Fruit fly (Drosophila melanogaster) whole organism, wandering third instar larva: Measurements from ENCODE around the gene eff.
A peak's percentile ranks its signal among the peaks of the same experiment; 100 is the strongest.

Experiments used
- Abd-B ChIP-seq: fragments of >200 bp; optimal IDR thresholded peaks from 2 replicates; lab custom pipeline; 2017; ENCODE audit warnings: missing biosample characterization, missing genetic modification characterization
- CG32264 ChIP-seq: fragments of 200-800 bp; sonication (Bioruptor generic); optimal IDR thresholded peaks from 2 replicates; lab custom pipeline; 2016; ENCODE audit warnings: missing biosample characterization, missing genetic modification characterization
- CG9705 ChIP-seq: fragments of 200-800 bp; sonication (Bioruptor generic); optimal IDR thresholded peaks from 2 replicates; lab custom pipeline; 2018; ENCODE audit warnings: missing biosample characterization, mild to moderate bottlenecking, missing genetic modification characterization
- CrebA ChIP-seq: fragments of 200-800 bp; sonication (Bioruptor generic); optimal IDR thresholded peaks from 2 replicates; lab custom pipeline; 2016; ENCODE audit warnings: missing biosample characterization, mild to moderate bottlenecking, missing genetic modification characterization, borderline replicate concordance
- Dfd ChIP-seq: fragments of >200 bp; optimal IDR thresholded peaks from 2 replicates; lab custom pipeline; 2017; ENCODE audit warnings: missing biosample characterization, missing genetic modification characterization
- Dif ChIP-seq: fragments of 200-275, 200-300 bp; sonication (Bioruptor generic); optimal IDR thresholded peaks from 2 replicates; lab custom pipeline; 2018; ENCODE audit warnings: missing biosample characterization, missing genetic modification characterization; ENCODE audit not compliant: partially characterized antibody
- GATAd ChIP-seq: sonication (Bioruptor generic); optimal IDR thresholded peaks from 2 replicates; lab custom pipeline; 2016; ENCODE audit warnings: missing biosample characterization, missing genetic modification characterization
- HLH106 ChIP-seq: fragments of 200-800 bp; optimal IDR thresholded peaks from 3 replicates; lab custom pipeline; 2019; ENCODE audit warnings: missing biosample characterization, mild to moderate bottlenecking, missing genetic modification characterization, moderate library complexity
- Hnf4 ChIP-seq: fragments of 200-800 bp; sonication (Bioruptor generic); optimal IDR thresholded peaks from 2 replicates; lab custom pipeline; 2016; ENCODE audit warnings: missing biosample characterization, mild to moderate bottlenecking, missing genetic modification characterization
- Hr78 ChIP-seq: fragments of >200 bp; optimal IDR thresholded peaks from 2 replicates; lab custom pipeline; 2017; ENCODE audit warnings: missing biosample characterization, missing genetic modification characterization
- Hr83 ChIP-seq: fragments of 200-300 bp; sonication (Bioruptor generic); optimal IDR thresholded peaks from 2 replicates; lab custom pipeline; 2016; ENCODE audit warnings: missing biosample characterization, mild to moderate bottlenecking, missing genetic modification characterization, moderate library complexity; ENCODE audit not compliant: poor library complexity, severe bottlenecking
- Jra ChIP-seq: sonication (Bioruptor generic); optimal IDR thresholded peaks from 2 replicates; lab custom pipeline; 2016; ENCODE audit warnings: missing biosample characterization, missing genetic modification characterization
- Mio ChIP-seq: sonication (Bioruptor generic); optimal IDR thresholded peaks from 2 replicates; lab custom pipeline; 2016; ENCODE audit warnings: missing biosample characterization, missing genetic modification characterization
- Myc ChIP-seq: fragments of >200 bp; optimal IDR thresholded peaks from 2 replicates; lab custom pipeline; 2017
- N ChIP-seq: fragments of >200 bp; optimal IDR thresholded peaks from 2 replicates; lab custom pipeline; 2018; ENCODE audit warnings: missing biosample characterization, missing external identifiers, missing genetic modification characterization
- OdsH ChIP-seq: fragments of 200-800 bp; sonication (Bioruptor generic); optimal IDR thresholded peaks from 2 replicates; lab custom pipeline; 2016; ENCODE audit warnings: missing biosample characterization, mild to moderate bottlenecking, missing genetic modification characterization
- Rel ChIP-seq, 2 experiments: fragments of 200-800 bp; sonication (Bioruptor generic) in 1 of 2; optimal IDR thresholded peaks; 2 replicates in 1 of 2; 3 replicates in 1 of 2; lab custom pipeline; 2016 to 2019; ENCODE audit warnings: mild to moderate bottlenecking in 2 of 2, missing biosample characterization in 2 of 2, missing genetic modification characterization in 2 of 2, moderate library complexity in 1 of 2
- Sp1 ChIP-seq: fragments of 200-800 bp; sonication (Bioruptor generic); optimal IDR thresholded peaks from 3 replicates; lab custom pipeline; 2019; ENCODE audit warnings: missing biosample characterization, mild to moderate bottlenecking, missing genetic modification characterization, moderate library complexity
- Vsx2 ChIP-seq: fragments of 200-300, 225-300 bp; sonication (Bioruptor generic); optimal IDR thresholded peaks from 2 replicates; lab custom pipeline; 2018; ENCODE audit warnings: missing biosample characterization, missing genetic modification characterization; ENCODE audit not compliant: partially characterized antibody
- br ChIP-seq: fragments of 200-800 bp; sonication (Bioruptor generic); optimal IDR thresholded peaks from 2 replicates; lab custom pipeline; 2016; ENCODE audit warnings: missing biosample characterization, missing genetic modification characterization
- brk ChIP-seq: fragments of 200-800 bp; sonication (Bioruptor generic); optimal IDR thresholded peaks from 2 replicates; lab custom pipeline; 2016; ENCODE audit warnings: missing biosample characterization, mild to moderate bottlenecking, missing genetic modification characterization
- dl ChIP-seq, 2 experiments: fragments of 175-275, 200-275 bp in 1 of 2; fragments of 200-275 bp in 1 of 2; sonication (Bioruptor generic); optimal IDR thresholded peaks; lab custom pipeline; 2018; ENCODE audit warnings: mild to moderate bottlenecking in 2 of 2, missing biosample characterization in 2 of 2, missing genetic modification characterization in 2 of 2, moderate library complexity in 2 of 2; ENCODE audit not compliant: partially characterized antibody in 2 of 2, insufficient read depth in 1 of 2
- dmrt93B ChIP-seq: fragments of 200-800 bp; sonication (Bioruptor generic); optimal IDR thresholded peaks from 2 replicates; lab custom pipeline; 2018; ENCODE audit warnings: missing biosample characterization, mild to moderate bottlenecking, missing genetic modification characterization
- dsf ChIP-seq: sonication (Bioruptor generic); optimal IDR thresholded peaks from 2 replicates; lab custom pipeline; 2016; ENCODE audit warnings: missing biosample characterization, missing genetic modification characterization, borderline replicate concordance
- ey ChIP-seq: fragments of 200-800 bp; sonication (Bioruptor generic); optimal IDR thresholded peaks from 2 replicates; lab custom pipeline; 2016; ENCODE audit warnings: missing biosample characterization, missing genetic modification characterization
- foxo ChIP-seq, 2 experiments: fragments of 200-800 bp; sonication (Bioruptor generic); optimal IDR thresholded peaks; 2 replicates in 1 of 2; 3 replicates in 1 of 2; lab custom pipeline; 2016 to 2017; ENCODE audit warnings: missing biosample characterization in 2 of 2, missing genetic modification characterization in 2 of 2
- fru ChIP-seq: fragments of 200-800 bp; sonication (Bioruptor generic); optimal IDR thresholded peaks from 3 replicates; lab custom pipeline; 2016; ENCODE audit warnings: missing biosample characterization, mild to moderate bottlenecking, missing genetic modification characterization
- h ChIP-seq: fragments of 200-800 bp; sonication (Bioruptor generic); optimal IDR thresholded peaks from 3 replicates; lab custom pipeline; 2016; ENCODE audit warnings: missing biosample characterization, mild to moderate bottlenecking, missing genetic modification characterization
- jim ChIP-seq: fragments of 175-275, 200-325 bp; sonication (Bioruptor generic); optimal IDR thresholded peaks from 2 replicates; lab custom pipeline; 2016; ENCODE audit warnings: missing biosample characterization, mild to moderate bottlenecking, missing genetic modification characterization
- lola ChIP-seq: fragments of >200 bp; optimal IDR thresholded peaks from 2 replicates; lab custom pipeline; 2017; ENCODE audit warnings: missing biosample characterization, missing genetic modification characterization
- pan ChIP-seq: fragments of >200 bp; optimal IDR thresholded peaks from 2 replicates; lab custom pipeline; 2017
- psq ChIP-seq: fragments of 200-800 bp; sonication (Bioruptor generic); optimal IDR thresholded peaks from 3 replicates; lab custom pipeline; 2017; ENCODE audit warnings: missing biosample characterization, mild to moderate bottlenecking, missing genetic modification characterization, moderate library complexity
- rgr ChIP-seq: fragments of 200-800 bp; sonication (Bioruptor generic); optimal IDR thresholded peaks from 3 replicates; lab custom pipeline; 2016; ENCODE audit warnings: missing biosample characterization, mild to moderate bottlenecking, missing genetic modification characterization
- sage ChIP-seq: fragments of 200-800 bp; sonication (Bioruptor generic); optimal IDR thresholded peaks from 2 replicates; lab custom pipeline; 2016; ENCODE audit warnings: missing biosample characterization, mild to moderate bottlenecking, missing genetic modification characterization
- sv ChIP-seq: fragments of 200-800 bp; sonication (Bioruptor generic); optimal IDR thresholded peaks from 3 replicates; lab custom pipeline; 2016; ENCODE audit warnings: missing biosample characterization, missing genetic modification characterization
- tai ChIP-seq: sonication (Bioruptor generic); optimal IDR thresholded peaks from 2 replicates; lab custom pipeline; 2016; ENCODE audit warnings: missing biosample characterization, missing genetic modification characterization
- usp ChIP-seq: fragments of >200 bp; optimal IDR thresholded peaks from 2 replicates; lab custom pipeline; 2017; ENCODE audit warnings: missing biosample characterization, missing genetic modification characterization
- woc ChIP-seq: sonication (Bioruptor generic); optimal IDR thresholded peaks from 2 replicates; lab custom pipeline; 2016; ENCODE audit warnings: missing biosample characterization, mild to moderate bottlenecking, missing genetic modification characterization

eff gene

DNA sequence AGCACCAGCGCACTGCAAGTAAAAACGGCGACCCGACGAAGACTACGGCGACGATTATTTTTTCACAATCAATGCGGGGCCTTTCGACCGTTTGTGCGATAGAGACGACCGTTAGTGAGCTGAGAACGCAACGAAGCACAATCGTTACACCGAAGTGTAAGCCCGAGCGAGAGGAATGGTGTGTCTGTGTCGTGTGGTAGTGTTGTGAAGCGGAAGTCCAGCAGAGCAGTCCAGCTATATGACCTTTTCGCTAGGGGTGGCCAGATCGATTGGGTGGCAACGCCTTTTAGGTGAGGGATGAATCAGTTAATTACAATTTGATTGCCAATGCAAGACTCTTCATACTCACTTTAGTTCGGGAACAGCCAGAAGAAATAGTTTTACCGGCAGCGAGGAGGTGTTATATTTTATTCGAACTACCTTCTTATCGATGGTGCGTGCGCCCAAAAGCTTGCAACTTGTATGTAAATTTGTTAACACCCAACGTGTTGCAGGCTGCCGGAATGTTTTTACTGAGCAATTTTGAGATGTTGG lies 394 bp downstream of the eff start:
- TF ChIP-seq br, result peak; percentile 76
- no peak for TF ChIP-seq Dfd (GFP tag; lab: Kevin White, UChicago)
- TF ChIP-seq fru (GFP tag; lab: Kevin White, UChicago), result peak; percentile 72
- no peak for TF ChIP-seq dsf (GFP tag; lab: Kevin White, UChicago)
- peak; percentile 67 for TF ChIP-seq HLH106 (tag; lab: Kevin White, UChicago)
- no peak for TF ChIP-seq GATAd
- TF ChIP-seq N (GFP tag; lab: Kevin White, UChicago), result no peak
- TF ChIP-seq lola, result no peak
- peak; percentile 67 for TF ChIP-seq Sp1 (GFP tag; lab: Kevin White, UChicago)
- peak; percentile 59 for TF ChIP-seq dmrt93B (GFP tag; lab: Kevin White, UChicago)
- TF ChIP-seq Abd-B, result no peak
- peak in 1 of 2 experiments; percentile 5 for TF ChIP-seq dl (GFP tag; optimal IDR thresholded peaks at IDR 0.05; lab: Kevin White, UChicago; ENCODE audit: insufficient read depth in 1 of 2, partially characterized antibody in 2 of 2)
- peak; percentile 29 for TF ChIP-seq ey (GFP tag; lab: Kevin White, UChicago)
- peak; percentile 71 for TF ChIP-seq Vsx2 (GFP tag; lab: Kevin White, UChicago)
- TF ChIP-seq tai (GFP tag; lab: Kevin White, UChicago), result peak; percentile 59
- peak; percentile 81 for TF ChIP-seq jim (GFP tag; lab: Kevin White, UChicago)
- TF ChIP-seq foxo (GFP tag; optimal IDR thresholded peaks at IDR 0.05; lab: Kevin White, UChicago), result peak in 1 of 2 experiments; percentile 72
- TF ChIP-seq Myc (lab: Kevin White, UChicago), result peak; percentile 44
- no peak for TF ChIP-seq CG32264
- TF ChIP-seq pan (lab: Kevin White, UChicago), result no peak
- TF ChIP-seq Jra (GFP tag; lab: Kevin White, UChicago), result peak; percentile 78
- TF ChIP-seq Dif (GFP tag; lab: Kevin White, UChicago), result peak; percentile 68
- TF ChIP-seq OdsH, result no peak
- TF ChIP-seq Mio (GFP tag; lab: Kevin White, UChicago), result peak; percentile 14
- no peak for TF ChIP-seq CrebA (GFP tag; lab: Kevin White, UChicago)
- peak; percentile 80 for TF ChIP-seq Hnf4 (GFP tag; lab: Kevin White, UChicago)
- peak; percentile 86 for TF ChIP-seq h (GFP tag; lab: Kevin White, UChicago)
- TF ChIP-seq Rel (GFP tag; optimal IDR thresholded peaks at IDR 0.05; lab: Kevin White, UChicago), result no peak
- peak; percentile 82 for TF ChIP-seq Rel (tag; optimal IDR thresholded peaks at IDR 0.05; lab: Kevin White, UChicago)
- TF ChIP-seq psq, result peak; percentile 7
- peak; percentile 19 for TF ChIP-seq Hr78 (GFP tag; lab: Kevin White, UChicago)
- TF ChIP-seq sage (GFP tag; lab: Kevin White, UChicago), result no peak
- peak; percentile 26 for TF ChIP-seq sv (GFP tag; lab: Kevin White, UChicago)
- peak; percentile 96 for TF ChIP-seq Hr83 (GFP tag; lab: Kevin White, UChicago)
- peak; percentile 66 for TF ChIP-seq CG9705
- peak; percentile 29 for TF ChIP-seq brk
- TF ChIP-seq usp (GFP tag; lab: Kevin White, UChicago), result no peak
- no peak for TF ChIP-seq woc (GFP tag; lab: Kevin White, UChicago)
- peak; percentile 75 for TF ChIP-seq rgr (GFP tag; lab: Kevin White, UChicago)

DNA sequence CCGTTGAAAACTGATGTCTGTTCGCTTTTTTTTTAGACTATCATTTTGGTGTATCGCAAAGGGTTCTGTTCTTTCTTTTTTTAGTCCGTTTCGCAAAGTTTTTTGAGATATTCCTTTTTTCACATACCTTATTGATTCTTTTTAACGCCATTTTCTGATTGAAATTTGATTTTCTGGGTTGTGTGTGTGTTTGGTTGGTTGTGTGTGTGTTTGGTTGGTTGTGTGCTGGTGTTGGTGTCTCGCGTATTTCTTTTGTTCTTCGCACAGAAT lies 931 bp downstream of the eff start:
- TF ChIP-seq Hnf4 (GFP tag; lab: Kevin White, UChicago), result no peak
- peak; percentile 14 for TF ChIP-seq psq
